Fruit fly (Drosophila melanogaster): ENCODE results near the gene CG3407.
A peak's percentile ranks its signal among the peaks of the same experiment; 100 is the strongest.

The CG3407 gene

DNA sequence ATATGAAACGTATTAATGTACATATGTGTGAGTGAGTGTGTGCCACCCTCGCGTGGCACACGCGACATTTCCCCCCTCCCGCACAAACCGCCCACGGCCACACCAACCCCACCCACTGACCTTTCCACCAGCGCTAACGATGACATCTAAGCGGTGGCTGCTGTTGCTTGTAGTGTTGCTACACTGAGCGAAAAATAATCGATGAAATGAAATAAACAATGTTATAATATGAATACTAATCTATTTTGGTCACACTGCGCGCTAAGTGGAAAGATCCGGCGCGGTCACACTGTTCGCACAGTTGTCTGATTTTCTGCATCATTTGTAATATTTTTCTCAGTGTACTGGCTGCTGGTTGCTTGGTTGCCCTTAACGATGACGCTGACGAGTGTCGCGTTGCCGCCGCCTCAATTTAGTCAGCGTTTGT is 19.1 kb upstream of the CG3407 start (continued):
- TF ChIP-seq Atf6 (GFP tag; IDR thresholded peaks at IDR 0.05), result peak; percentile 79
- peak; percentile 96 for TF ChIP-seq en (GFP tag; optimal IDR thresholded peaks at IDR 0.05)
- TF ChIP-seq Xbp1 (GFP tag; optimal IDR thresholded peaks at IDR 0.05), result peak; percentile 97
- peak; percentile 98 for TF ChIP-seq chn (GFP tag; optimal IDR thresholded peaks at IDR 0.05)
- TF ChIP-seq h (optimal IDR thresholded peaks at IDR 0.05), result no peak
- peak; percentile 98 for TF ChIP-seq CG15696 (tag; optimal IDR thresholded peaks at IDR 0.05)
- no peak for TF ChIP-seq CG8478 (optimal IDR thresholded peaks at IDR 0.05)
- peak; percentile 98 for TF ChIP-seq ac (GFP tag; optimal IDR thresholded peaks at IDR 0.05)
- peak; percentile 77 for TF ChIP-seq Lim3 (GFP tag; IDR thresholded peaks at IDR 0.05)
- TF ChIP-seq CG9797 (GFP tag; optimal IDR thresholded peaks at IDR 0.05), result peak; percentile 73
- TF ChIP-seq CG7963 (GFP tag; IDR thresholded peaks at IDR 0.05; ENCODE audit: partially characterized antibody), result no peak
- TF ChIP-seq disco-r (GFP tag; optimal IDR thresholded peaks at IDR 0.05), result peak; percentile 91
- peak; percentile 93 for TF ChIP-seq CG18476 (GFP tag; optimal IDR thresholded peaks at IDR 0.05)
- TF ChIP-seq nom (GFP tag; optimal IDR thresholded peaks at IDR 0.05), result no peak
- peak; percentile 84 for TF ChIP-seq Neu2 (GFP tag; optimal IDR thresholded peaks at IDR 0.05; ENCODE audit: borderline replicate concordance)
- peak; percentile 97 for TF ChIP-seq CG8089 (GFP tag; optimal IDR thresholded peaks at IDR 0.05)
- TF ChIP-seq lov (optimal IDR thresholded peaks at IDR 0.05), result no peak
- TF ChIP-seq lov (GFP tag; IDR thresholded peaks at IDR 0.05), result peak; percentile 98
- peak; percentile 32 for TF ChIP-seq CG3995 (GFP tag; optimal IDR thresholded peaks at IDR 0.05)
- peak; percentile 96 for TF ChIP-seq CG30403 (GFP tag; optimal IDR thresholded peaks at IDR 0.05)
- peak; percentile 93 for TF ChIP-seq mam (GFP tag; optimal IDR thresholded peaks at IDR 0.05)
- peak; percentile 96 for TF ChIP-seq Mad (GFP tag; optimal IDR thresholded peaks at IDR 0.05)
- peak; percentile 95 for TF ChIP-seq twi (tag; optimal IDR thresholded peaks at IDR 0.05)
- TF ChIP-seq HLH54F (GFP tag; optimal IDR thresholded peaks at IDR 0.05), result peak; percentile 87
- peak; percentile 76 for TF ChIP-seq schlank (tag; optimal IDR thresholded peaks at IDR 0.05)
- no peak for TF ChIP-seq inv (GFP tag; IDR thresholded peaks at IDR 0.05; ENCODE audit: partially characterized antibody)
- peak; percentile 96 for TF ChIP-seq oc (tag; optimal IDR thresholded peaks at IDR 0.05)
- peak; percentile 98 for TF ChIP-seq unpg (GFP tag; optimal IDR thresholded peaks at IDR 0.05)
- TF ChIP-seq GATAe (GFP tag; conservative IDR thresholded peaks at IDR 0.05), result peak; percentile 74; the same call in 1 of the 2 replicates
- TF ChIP-seq stc (GFP tag; IDR thresholded peaks at IDR 0.05), result peak; percentile 94
- TF ChIP-seq Opbp (GFP tag; IDR thresholded peaks at IDR 0.05; ENCODE audit: partially characterized antibody), result no peak
- peak; percentile 95 for TF ChIP-seq CG17186 (GFP tag; optimal IDR thresholded peaks at IDR 0.05)
- TF ChIP-seq unc-4 (GFP tag; IDR thresholded peaks at IDR 0.05; ENCODE audit: partially characterized antibody), result no peak
- peak; percentile 89 for TF ChIP-seq Bdp1 (GFP tag; optimal IDR thresholded peaks at IDR 0.05)
- no peak for TF ChIP-seq CG13287 (GFP tag; IDR thresholded peaks at IDR 0.05; ENCODE audit: partially characterized antibody)
- 0 out of 2 replicates have a peak, but pooled peaks have one; percentile 43 for TF ChIP-seq CG42726 (GFP tag; IDR thresholded peaks at IDR 0.05; ENCODE audit: partially characterized antibody)
- TF ChIP-seq bsh (GFP tag; optimal IDR thresholded peaks at IDR 0.05), result peak in 1 of 2 experiments; percentile 99
- TF ChIP-seq CG6854 (GFP tag; optimal IDR thresholded peaks at IDR 0.05), result peak; percentile 75
- peak; percentile 95 for TF ChIP-seq CG9609 (GFP tag; optimal IDR thresholded peaks at IDR 0.05)
- peak; percentile 97 for TF ChIP-seq sisA (GFP tag; IDR thresholded peaks at IDR 0.05)
- TF ChIP-seq so (GFP tag; IDR thresholded peaks at IDR 0.05), result peak; percentile 94
- peak; percentile 72; the same call in 1 of the 2 replicates for TF ChIP-seq Taf1 (GFP tag; IDR thresholded peaks at IDR 0.05)
- no peak for TF ChIP-seq Lpt (GFP tag; optimal IDR thresholded peaks at IDR 0.05)
- peak; percentile 61 for TF ChIP-seq MESR4 (GFP tag; optimal IDR thresholded peaks at IDR 0.05)
- TF ChIP-seq exex (tag; optimal IDR thresholded peaks at IDR 0.05), result peak; percentile 51
- peak; percentile 74 for TF ChIP-seq CG2116 (GFP tag; optimal IDR thresholded peaks at IDR 0.05)
- TF ChIP-seq CG10543 (GFP tag; optimal IDR thresholded peaks at IDR 0.05), result peak; percentile 81
- peak; percentile 99 for TF ChIP-seq CG5245 (GFP tag; optimal IDR thresholded peaks at IDR 0.05)
- peak; percentile 94 for TF ChIP-seq Usf (GFP tag; optimal IDR thresholded peaks at IDR 0.05)
- TF ChIP-seq esg (GFP tag; conservative IDR thresholded peaks at IDR 0.05), result peak; percentile 93
- TF ChIP-seq CG10321 (GFP tag; IDR thresholded peaks at IDR 0.05), result peak; percentile 61; the same call in 1 of the 2 replicates

Data from whole organism, embryonic.